Worm (Caenorhabditis elegans) whole organism, L4 larva: ENCODE measurements around the gene tsfm-1.

Experiments
- F10B5.3 ChIP-seq: sonication (generic microtip); optimal IDR thresholded peaks from 2 replicates; lab custom pipeline; 2016; ENCODE audit warnings: mild to moderate bottlenecking, missing genetic modification characterization, missing compliant biosample characterization
- aly-2 ChIP-seq: sonication (generic microtip); optimal IDR thresholded peaks from 2 replicates; lab custom pipeline; 2018; ENCODE audit warnings: missing biosample characterization, missing genetic modification characterization
- ama-1 ChIP-seq: fragments of 150-350 bp; optimal IDR thresholded peaks from 2 replicates; lab custom pipeline; 2014; ENCODE audit warnings: inconsistent platforms, mixed read lengths
- ces-1 ChIP-seq: fragments of 150-350 bp; sonication (generic microtip); optimal IDR thresholded peaks from 4 replicates; lab custom pipeline; 2014; ENCODE audit warnings: missing biosample characterization, missing genetic modification reagents, missing genetic modification characterization
- egl-27 ChIP-seq: sonication (generic microtip); optimal IDR thresholded peaks from 3 replicates; lab custom pipeline; 2017; ENCODE audit warnings: missing biosample characterization, missing genetic modification reagents, missing genetic modification characterization
- lin-1 ChIP-seq: fragments of 200-800 bp; sonication (Bioruptor generic); IDR thresholded peaks from 2 replicates; pipeline ENCODE4 v1.3.6; 2022; ENCODE audit warnings: missing genetic modification reagents, missing genetic modification characterization, missing compliant biosample characterization
- madf-5 ChIP-seq, 2 experiments: fragments of 200-800 bp; sonication (Bioruptor generic); IDR thresholded peaks; 2 replicates each; pipeline ENCODE4 v1.3.6; 2022; ENCODE audit warnings: missing compliant biosample characterization in 2 of 2, missing genetic modification characterization in 2 of 2
- mdl-1 ChIP-seq, 2 experiments: fragments of 150-350 bp in 1 of 2; sonication (generic microtip) in 1 of 2; optimal IDR thresholded peaks; 2 replicates each; lab custom pipeline; 2014 to 2017; ENCODE audit warnings: missing biosample characterization in 2 of 2, missing genetic modification characterization in 2 of 2
- mdt-29 ChIP-seq: fragments of 200-800 bp; sonication (Bioruptor generic); IDR thresholded peaks from 2 replicates; pipeline ENCODE4 v1.3.6; 2022; ENCODE audit warnings: missing genetic modification reagents, missing genetic modification characterization, missing compliant biosample characterization
- nhr-42 ChIP-seq: fragments of 200-800 bp; sonication (Bioruptor generic); IDR thresholded peaks from 2 replicates; pipeline ENCODE4 v1.3.6; 2022; ENCODE audit warnings: missing genetic modification characterization, missing compliant biosample characterization
- nhr-77 ChIP-seq: fragments of 150-350 bp; optimal IDR thresholded peaks from 2 replicates; lab custom pipeline; 2014; ENCODE audit warnings: missing biosample characterization, missing genetic modification characterization

ce11 chrV:12317894-12318553 lies 46.7 kb upstream of the tsfm-1 start, which contains the start of the genes R04F11.5 and R04F11.2:
- TF ChIP-seq aly-2 (no peak), F10B5.3 (tag; lab: Kevin White, UChicago) (no peak), nhr-77 (peak; percentile 70), madf-5 (GFP tag; IDR thresholded peaks at IDR 0.05; lab: Robert Waterston, UW) (no peak), ama-1 (peak; percentile 40), mdt-29 (GFP tag; lab: Robert Waterston, UW) (no peak), nhr-42 (GFP tag; lab: Robert Waterston, UW) (no peak), mdl-1 (tag; optimal IDR thresholded peaks at IDR 0.05; lab: Kevin White, UChicago) (no peak), lin-1 (GFP tag; lab: Robert Waterston, UW) (no peak), ces-1 (GFP tag; lab: Kevin White, UChicago) (no peak), egl-27 (no peak)
